Worm (Caenorhabditis elegans) whole organism, early embryonic: Measurements from ENCODE around the gene sem-5.

Experiments
- B0310.2 ChIP-seq: sonication (generic microtip); optimal IDR thresholded peaks from 2 replicates; lab custom pipeline; 2016; ENCODE audit warnings: mild to moderate bottlenecking, missing genetic modification characterization, missing compliant biosample characterization
- F13C5.2 ChIP-seq: sonication (generic microtip); optimal IDR thresholded peaks from 2 replicates; lab custom pipeline; 2017; ENCODE audit warnings: mild to moderate bottlenecking, missing genetic modification characterization, inconsistent platforms, missing compliant biosample characterization
- ama-1 ChIP-seq: fragments of 150-350 bp; optimal IDR thresholded peaks from 2 replicates; lab custom pipeline; 2014
- ceh-13 ChIP-seq: fragments of 200-800 bp; sonication (Bioruptor generic); optimal IDR thresholded peaks from 2 replicates; lab custom pipeline; 2018; ENCODE audit warnings: mild to moderate bottlenecking, missing genetic modification characterization, missing compliant biosample characterization
- ceh-36 ChIP-seq: sonication (generic microtip); optimal IDR thresholded peaks from 2 replicates; lab custom pipeline; 2016; ENCODE audit warnings: missing genetic modification characterization, inconsistent platforms, missing compliant biosample characterization
- ets-7 ChIP-seq: sonication (generic microtip); optimal IDR thresholded peaks from 2 replicates; lab custom pipeline; 2016; ENCODE audit warnings: missing genotype, missing genetic modification characterization, missing compliant biosample characterization
- flt-1 ChIP-seq: fragments of 200-800 bp; sonication (Bioruptor generic); IDR thresholded peaks from 2 replicates; pipeline ENCODE4 v1.3.6; 2022; ENCODE audit warnings: missing genetic modification characterization, missing compliant biosample characterization
- hmbx-1 ChIP-seq: sonication (generic microtip); optimal IDR thresholded peaks from 2 replicates; lab custom pipeline; 2016; ENCODE audit warnings: mild to moderate bottlenecking, missing genetic modification characterization, missing compliant biosample characterization
- hnd-1 ChIP-seq: sonication (generic microtip); optimal IDR thresholded peaks from 2 replicates; lab custom pipeline; 2016; ENCODE audit warnings: missing genetic modification characterization, missing compliant biosample characterization
- sea-1 ChIP-seq: fragments of 200-800 bp; sonication (Bioruptor generic); conservative IDR thresholded peaks from 2 replicates; pipeline ENCODE4 v1.3.6; 2022; ENCODE audit warnings: missing genetic modification characterization, missing compliant biosample characterization
- tbx-37 ChIP-seq: fragments of 200-800 bp; sonication (Bioruptor generic); conservative IDR thresholded peaks from 2 replicates; pipeline ENCODE4 v1.3.6; 2022; ENCODE audit warnings: missing genetic modification reagents, missing genetic modification characterization, missing compliant biosample characterization

ce11 chrX:7958203-7958602 is 3.3 kb downstream of the sem-5 start, which contains the start of gene sfxn-2:
- no peak for TF ChIP-seq ceh-13 (GFP tag; lab: Kevin White, UChicago)
- TF ChIP-seq hnd-1 (tag; lab: Kevin White, UChicago): no peak
- no peak for TF ChIP-seq ama-1 (lab: Kevin White, UChicago)
- TF ChIP-seq ets-7: no peak
- no peak for TF ChIP-seq sea-1 (GFP tag; lab: Robert Waterston, UW)
- no peak for TF ChIP-seq ceh-36
- TF ChIP-seq hmbx-1: no peak
- no peak for TF ChIP-seq B0310.2 (tag; lab: Kevin White, UChicago)
- no peak for TF ChIP-seq flt-1 (GFP tag; lab: Robert Waterston, UW)
- no peak for TF ChIP-seq tbx-37 (GFP tag; lab: Robert Waterston, UW)
- TF ChIP-seq F13C5.2 (tag; lab: Kevin White, UChicago): no peak
